Fruit fly (Drosophila melanogaster): ENCODE data around the gene CG14708.

Gene CG14708

DNA sequence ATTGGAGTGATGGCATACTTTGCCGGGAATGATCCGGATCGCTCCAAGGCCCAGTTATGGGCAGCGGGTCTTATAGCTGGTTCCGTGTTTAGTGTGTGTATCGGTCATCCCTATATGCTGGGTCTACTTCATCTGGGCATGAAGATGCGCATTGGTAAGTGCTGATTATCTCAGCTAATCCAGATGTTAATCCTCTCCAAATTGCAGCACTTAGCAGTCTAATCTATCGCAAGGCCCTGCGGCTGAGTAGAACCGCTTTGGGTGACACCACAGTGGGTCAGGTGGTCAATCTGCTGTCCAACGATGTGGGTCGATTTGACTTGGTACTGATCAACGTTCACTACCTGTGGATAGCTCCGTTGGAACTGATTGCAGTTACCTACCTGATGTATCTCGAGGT lies 17.5 kb downstream of the CG14708 start:
- no peak for TF ChIP-seq CG17801 (GFP tag; optimal IDR thresholded peaks at IDR 0.05; ENCODE audit: partially characterized antibody)

DNA sequence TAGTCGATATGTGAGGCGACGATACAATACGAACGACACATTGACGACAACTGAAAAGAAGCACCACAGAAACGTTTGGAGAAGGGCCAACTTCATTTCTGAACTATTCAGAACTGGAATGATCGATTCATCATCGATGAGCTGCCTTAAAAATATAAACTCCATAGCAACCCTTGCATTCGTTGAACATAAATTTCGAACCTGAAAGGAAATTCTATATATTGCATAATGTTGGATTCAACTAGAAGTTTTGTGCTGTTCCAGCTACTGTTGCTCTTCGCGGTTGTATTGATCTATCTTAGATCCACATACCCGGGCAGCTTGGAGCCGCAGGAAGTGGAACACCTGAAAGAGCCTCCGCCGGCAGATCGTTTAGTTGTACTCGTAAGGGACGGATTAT lies 24.7 kb downstream of the CG14708 start, which contains the start of the genes CG6790 and CG5342:
CG6790 (minus strand) TSS at position 101 of the 400 bp plus-strand sequence.
CG5342 (plus strand) TSS at position 182 of the 400 bp plus-strand sequence.
- no peak for TF ChIP-seq CG17801 (GFP tag; optimal IDR thresholded peaks at IDR 0.05; ENCODE audit: partially characterized antibody)

- peak; percentile 14 for TF ChIP-seq CG17801 (GFP tag; optimal IDR thresholded peaks at IDR 0.05; ENCODE audit: partially characterized antibody)
Observed at dm6 chr3R:11581340-11582252, 27.7 kb downstream of the CG14708 start, which contains the start of gene wkd. wkd (plus strand) TSS chr3R:11581576.

dm6 chr3R:11582253-11582589 lies 28.3 kb downstream of the CG14708 start:
- TF ChIP-seq CG17801 (GFP tag; optimal IDR thresholded peaks at IDR 0.05; ENCODE audit: partially characterized antibody): peak; percentile 82

DNA sequence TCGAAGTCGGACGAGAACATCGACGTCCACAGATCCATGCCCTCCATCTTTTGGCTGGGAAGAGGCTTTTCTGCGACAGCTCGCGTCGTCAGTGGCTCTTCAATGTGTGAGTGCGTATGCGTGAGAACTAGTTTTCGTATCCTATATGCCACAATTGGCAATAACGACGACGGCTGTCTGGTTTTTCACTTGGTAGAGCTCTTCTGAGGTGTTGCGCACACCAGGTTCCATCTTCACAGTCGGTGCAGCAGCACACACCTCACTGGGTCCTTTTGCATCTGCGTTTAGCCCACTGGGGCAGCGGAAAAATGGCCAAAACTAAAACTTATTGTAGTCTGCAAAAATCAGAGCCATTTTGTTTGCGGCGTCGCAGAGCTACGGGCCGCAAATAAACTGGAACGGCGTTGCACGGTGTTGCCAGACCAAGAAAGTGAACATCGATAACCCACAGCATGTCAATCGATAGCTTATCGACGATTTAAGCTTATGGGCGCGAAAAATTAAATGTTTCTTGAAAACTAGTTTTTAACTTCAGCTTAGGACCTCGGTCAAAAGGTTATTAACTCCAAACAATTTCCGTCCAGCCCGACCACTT lies 35.9 kb downstream of the CG14708 start, which contains the start of gene CG6791:
CG6791 (minus strand) TSS at position 383 of the 595 bp plus-strand sequence.
- peak; percentile 46 for TF ChIP-seq CG17801 (GFP tag; optimal IDR thresholded peaks at IDR 0.05; ENCODE audit: partially characterized antibody)

dm6 chr3R:11595523-11595922 lies 41.6 kb downstream of the CG14708 start:
- no peak for TF ChIP-seq CG17801 (GFP tag; optimal IDR thresholded peaks at IDR 0.05; ENCODE audit: partially characterized antibody)

DNA sequence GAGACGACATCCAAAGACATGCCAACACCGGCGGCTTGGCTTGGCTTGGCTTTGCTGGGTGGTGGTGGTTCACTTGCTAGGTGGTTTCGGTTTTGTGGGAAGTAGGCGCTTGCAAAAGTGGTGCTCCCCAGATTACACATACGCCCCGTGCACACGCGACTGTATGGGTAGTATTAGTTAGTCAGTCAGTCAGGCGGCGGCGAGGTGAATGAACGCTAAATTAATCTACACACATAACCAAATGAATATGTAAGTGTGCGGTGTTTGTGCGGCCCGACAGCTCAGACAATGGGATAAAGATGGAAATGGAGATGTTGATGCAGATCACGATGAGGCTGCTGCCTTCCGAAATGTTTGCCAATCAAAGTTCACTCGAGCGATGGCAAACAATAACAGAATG lies 49.2 kb downstream of the CG14708 start:
- TF ChIP-seq CG17801 (GFP tag; optimal IDR thresholded peaks at IDR 0.05; ENCODE audit: partially characterized antibody): no peak

All from ovary, adult (tissue).